Fruit fly (Drosophila melanogaster): ENCODE results near the gene CG34353.

dm6 chr3R:27945398-27945797, 39.8 kb upstream of the CG34353 start:
- TF ChIP-seq Dif (GFP tag; optimal IDR thresholded peaks at IDR 0.05; ENCODE audit: partially characterized antibody) = no peak
- no peak for TF ChIP-seq rgr (GFP tag; optimal IDR thresholded peaks at IDR 0.05)
- no peak for TF ChIP-seq pan (optimal IDR thresholded peaks at IDR 0.05)
- TF ChIP-seq h (GFP tag; optimal IDR thresholded peaks at IDR 0.05) = no peak
- TF ChIP-seq Hr78 (GFP tag; optimal IDR thresholded peaks at IDR 0.05) = no peak
- no peak for TF ChIP-seq brk (GFP tag; optimal IDR thresholded peaks at IDR 0.05)
- TF ChIP-seq dsf (GFP tag; optimal IDR thresholded peaks at IDR 0.05; ENCODE audit: borderline replicate concordance) = no peak
- TF ChIP-seq HLH106 (tag; optimal IDR thresholded peaks at IDR 0.05) = no peak
- TF ChIP-seq OdsH (GFP tag; optimal IDR thresholded peaks at IDR 0.05) = no peak
- TF ChIP-seq br (GFP tag; optimal IDR thresholded peaks at IDR 0.05) = no peak
- TF ChIP-seq jim (GFP tag; optimal IDR thresholded peaks at IDR 0.05) = no peak
- no peak for TF ChIP-seq CrebA (GFP tag; optimal IDR thresholded peaks at IDR 0.05; ENCODE audit: borderline replicate concordance)
- no peak for TF ChIP-seq N (GFP tag; optimal IDR thresholded peaks at IDR 0.05)
- no peak for TF ChIP-seq psq (GFP tag; optimal IDR thresholded peaks at IDR 0.05)

Measured in whole organism, wandering third instar larva.